Worm (Caenorhabditis elegans) whole organism, L2 larva: ENCODE data around the gene T02E9.5.

Experiments
- F13H6.1 ChIP-seq: sonication (generic microtip); optimal IDR thresholded peaks from 2 replicates; lab custom pipeline; 2016; ENCODE audit warnings: missing genetic modification characterization, missing compliant biosample characterization
- nhr-23 ChIP-seq: fragments of 150-350 bp; optimal IDR thresholded peaks from 2 replicates; lab custom pipeline; 2014; ENCODE audit warnings: missing biosample characterization, missing genetic modification reagents, missing genetic modification characterization
- sem-4 ChIP-seq: fragments of 150-350 bp; optimal IDR thresholded peaks from 2 replicates; lab custom pipeline; 2014; ENCODE audit warnings: missing biosample characterization, missing genetic modification reagents, missing genetic modification characterization
- zag-1 ChIP-seq: fragments of 150-350 bp; optimal IDR thresholded peaks from 2 replicates; lab custom pipeline; 2014; ENCODE audit warnings: missing biosample characterization, missing genetic modification characterization

DNA sequence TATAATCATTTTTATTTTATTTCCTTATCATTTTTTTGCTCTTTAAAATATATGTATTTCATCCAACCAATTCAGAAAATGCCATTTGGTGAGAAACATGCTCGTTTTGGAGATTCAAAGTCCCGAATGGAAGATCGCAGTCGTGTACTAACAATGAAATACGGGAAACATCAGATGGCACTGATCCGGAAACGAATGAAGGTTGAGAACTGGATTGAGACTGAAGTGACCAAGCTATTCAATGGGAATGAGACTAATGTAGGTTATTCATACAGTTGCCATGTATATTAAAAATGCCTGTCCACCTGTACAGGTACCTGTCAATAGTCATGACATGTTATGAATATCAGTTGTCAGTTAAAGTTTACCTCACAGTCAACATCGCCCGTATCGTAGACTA, 41.0 kb downstream of the T02E9.5 start, which contains the start of gene F55C10.5:
- no peak for TF ChIP-seq sem-4 (tag; lab: Kevin White, UChicago)
- no peak for TF ChIP-seq zag-1
- TF ChIP-seq F13H6.1 (tag; lab: Kevin White, UChicago) = no peak
- no peak for TF ChIP-seq nhr-23 (tag; lab: Kevin White, UChicago)
